Worm (Caenorhabditis elegans) whole organism, young adult: ENCODE measurements around the gene E02H4.4.
A peak's percentile ranks its signal among the peaks of the same experiment; 100 is the strongest.

Experiments used
- B0035.1 ChIP-seq: sonication (generic microtip); optimal IDR thresholded peaks from 2 replicates; lab custom pipeline; 2016; ENCODE audit warnings: missing genetic modification characterization, mild to moderate bottlenecking, missing compliant biosample characterization, missing genotype, missing genetic modification reagents
- C06A6.2 ChIP-seq: fragments of 200-800 bp; sonication (Bioruptor generic); conservative IDR thresholded peaks from 2 replicates; pipeline ENCODE4 v1.3.6; 2022; ENCODE audit warnings: missing genetic modification characterization, missing compliant biosample characterization
- C17E4.6 ChIP-seq: fragments of 200-800 bp; sonication (Bioruptor generic); IDR thresholded peaks from 2 replicates; pipeline ENCODE4 v1.3.6; 2022; ENCODE audit warnings: missing genetic modification reagents, missing genetic modification characterization, missing compliant biosample characterization
- F33H1.4 ChIP-seq: fragments of 200-800 bp; sonication (Bioruptor generic); IDR thresholded peaks from 2 replicates; pipeline ENCODE4 v1.3.6; 2022; ENCODE audit warnings: missing genetic modification reagents, missing genetic modification characterization, missing compliant biosample characterization
- K11D2.4 ChIP-seq: fragments of 200-800 bp; sonication (Bioruptor generic); IDR thresholded peaks from 2 replicates; pipeline ENCODE4 v1.3.6; 2022; ENCODE audit warnings: missing genetic modification reagents, missing genetic modification characterization, missing compliant biosample characterization
- K12H6.12 ChIP-seq: fragments of 200-800 bp; sonication (Bioruptor generic); optimal IDR thresholded peaks from 2 replicates; lab custom pipeline; 2018; ENCODE audit warnings: mild to moderate bottlenecking, missing genetic modification characterization, missing compliant biosample characterization
- Y53G8AR.9 ChIP-seq: fragments of 200-800 bp; sonication (Bioruptor generic); conservative IDR thresholded peaks from 2 replicates; pipeline ENCODE4 v1.3.6; 2022; ENCODE audit warnings: missing genetic modification reagents, missing genetic modification characterization, missing compliant biosample characterization
- Y56A3A.18 ChIP-seq: fragments of 200-800 bp; sonication (Bioruptor generic); IDR thresholded peaks from 2 replicates; pipeline ENCODE4 v1.3.6; 2022; ENCODE audit warnings: missing genetic modification reagents, missing genetic modification characterization, missing compliant biosample characterization
- Y79H2A.3 ChIP-seq: fragments of 200-800 bp; sonication (Bioruptor generic); conservative IDR thresholded peaks from 2 replicates; pipeline ENCODE4 v1.3.6; 2022; ENCODE audit warnings: missing genetic modification reagents, missing genetic modification characterization, missing compliant biosample characterization
- aptf-3 ChIP-seq: fragments of 200-800 bp; sonication (Bioruptor generic); IDR thresholded peaks from 2 replicates; pipeline ENCODE4 v1.3.6; 2022; ENCODE audit warnings: missing genetic modification characterization, missing compliant biosample characterization
- attf-3 ChIP-seq: fragments of 200-800 bp; sonication (Bioruptor generic); conservative IDR thresholded peaks from 2 replicates; pipeline ENCODE4 v1.3.6; 2022; ENCODE audit warnings: missing genetic modification reagents, missing genetic modification characterization, missing compliant biosample characterization
- attf-5 ChIP-seq: fragments of 200-800 bp; sonication (Bioruptor generic); optimal IDR thresholded peaks from 2 replicates; lab custom pipeline; 2018; ENCODE audit warnings: mild to moderate bottlenecking, missing genetic modification characterization, missing compliant biosample characterization
- attf-6 ChIP-seq: fragments of 200-800 bp; sonication (Bioruptor generic); IDR thresholded peaks from 2 replicates; pipeline ENCODE4 v1.3.6; 2022; ENCODE audit warnings: missing genetic modification reagents, missing genetic modification characterization, missing compliant biosample characterization
- cebp-2 ChIP-seq: fragments of 200-800 bp; sonication (Bioruptor generic); IDR thresholded peaks from 2 replicates; pipeline ENCODE4 v1.3.6; 2022; ENCODE audit warnings: missing genetic modification characterization, missing compliant biosample characterization
- ceh-27 ChIP-seq: fragments of 200-800 bp; sonication (Bioruptor generic); optimal IDR thresholded peaks from 2 replicates; lab custom pipeline; 2018; ENCODE audit warnings: mild to moderate bottlenecking, missing genetic modification characterization, moderate library complexity, missing compliant biosample characterization
- chd-7 ChIP-seq: sonication (generic microtip); optimal IDR thresholded peaks from 2 replicates; lab custom pipeline; 2016; ENCODE audit warnings: mild to moderate bottlenecking, missing genetic modification characterization, moderate library complexity, missing compliant biosample characterization
- die-1 ChIP-seq: sonication (generic microtip); optimal IDR thresholded peaks from 2 replicates; lab custom pipeline; 2016; ENCODE audit warnings: missing genotype, mild to moderate bottlenecking, missing genetic modification characterization, missing compliant biosample characterization
- dox-1 ChIP-seq: fragments of 200-800 bp; sonication (Bioruptor generic); IDR thresholded peaks from 2 replicates; pipeline ENCODE4 v1.3.6; 2022; ENCODE audit warnings: missing genetic modification reagents, missing genetic modification characterization, missing compliant biosample characterization
- efl-1 ChIP-seq: fragments of 150-350 bp; optimal IDR thresholded peaks from 2 replicates; lab custom pipeline; 2014; ENCODE audit warnings: missing biosample characterization, missing genetic modification reagents, missing genetic modification characterization
- egl-44 ChIP-seq: fragments of 200-800 bp; sonication (Bioruptor generic); IDR thresholded peaks from 2 replicates; pipeline ENCODE4 v1.3.6; 2022; ENCODE audit warnings: missing genetic modification reagents, missing genetic modification characterization, missing compliant biosample characterization
- ekl-4 ChIP-seq: fragments of 200-800 bp; sonication (Bioruptor generic); IDR thresholded peaks from 2 replicates; pipeline ENCODE4 v1.3.6; 2022; ENCODE audit warnings: missing genetic modification reagents, missing genetic modification characterization, missing compliant biosample characterization
- fkh-3 ChIP-seq: sonication (generic microtip); optimal IDR thresholded peaks from 2 replicates; lab custom pipeline; 2016; ENCODE audit warnings: mild to moderate bottlenecking, missing genetic modification characterization, missing compliant biosample characterization
- gei-17 ChIP-seq: fragments of 200-800 bp; sonication (Bioruptor generic); optimal IDR thresholded peaks from 2 replicates; lab custom pipeline; 2018; ENCODE audit warnings: mild to moderate bottlenecking, missing genetic modification characterization, missing compliant biosample characterization
- him-1 ChIP-seq: sonication (generic microtip); optimal IDR thresholded peaks from 2 replicates; lab custom pipeline; 2016; ENCODE audit warnings: missing genotype, missing genetic modification reagents, missing genetic modification characterization, missing compliant biosample characterization
- hmg-1.2 ChIP-seq: fragments of 200-800 bp; sonication (Bioruptor generic); IDR thresholded peaks from 2 replicates; pipeline ENCODE4 v1.3.6; 2022; ENCODE audit warnings: missing genetic modification reagents, missing genetic modification characterization, missing compliant biosample characterization
- let-526 ChIP-seq: fragments of 200-800 bp; sonication (Bioruptor generic); IDR thresholded peaks from 2 replicates; pipeline ENCODE4 v1.3.6; 2022; ENCODE audit warnings: missing genetic modification reagents, missing genetic modification characterization, missing compliant biosample characterization
- let-607 ChIP-seq, 2 experiments: fragments of 200-800 bp in 1 of 2; sonication (Bioruptor generic) in 1 of 2; sonication (generic microtip) in 1 of 2; optimal IDR thresholded peaks; 2 replicates each; lab custom pipeline; 2016 to 2018; ENCODE audit warnings: mild to moderate bottlenecking in 2 of 2, missing compliant biosample characterization in 2 of 2, missing genetic modification characterization in 2 of 2, moderate library complexity in 2 of 2, missing genotype in 1 of 2
- lin-40 ChIP-seq: sonication (generic microtip); optimal IDR thresholded peaks from 2 replicates; lab custom pipeline; 2016; ENCODE audit warnings: missing genetic modification characterization, mild to moderate bottlenecking, missing compliant biosample characterization, missing genotype, missing genetic modification reagents
- lir-1 ChIP-seq: fragments of 200-800 bp; sonication (Bioruptor generic); conservative IDR thresholded peaks from 2 replicates; pipeline ENCODE4 v1.3.6; 2022; ENCODE audit warnings: missing genetic modification reagents, missing genetic modification characterization, missing compliant biosample characterization
- madf-10 ChIP-seq: sonication (generic microtip); optimal IDR thresholded peaks from 2 replicates; lab custom pipeline; 2016; ENCODE audit warnings: mild to moderate bottlenecking, missing genetic modification characterization, missing compliant biosample characterization
- mcd-1 ChIP-seq: fragments of 200-800 bp; sonication (Bioruptor generic); IDR thresholded peaks from 2 replicates; pipeline ENCODE4 v1.3.6; 2022; ENCODE audit warnings: missing genetic modification reagents, missing genetic modification characterization, missing compliant biosample characterization
- nfyb-1 ChIP-seq: fragments of 200-800 bp; sonication (Bioruptor generic); IDR thresholded peaks from 2 replicates; pipeline ENCODE4 v1.3.6; 2022; ENCODE audit warnings: missing genetic modification reagents, missing genetic modification characterization, missing compliant biosample characterization
- nhr-120 ChIP-seq: fragments of 200-800 bp; sonication (Bioruptor generic); IDR thresholded peaks from 2 replicates; pipeline ENCODE4 v1.3.6; 2022; ENCODE audit warnings: missing genetic modification characterization, missing compliant biosample characterization
- nhr-80 ChIP-seq: sonication (generic microtip); optimal IDR thresholded peaks from 2 replicates; lab custom pipeline; 2016; ENCODE audit warnings: missing genetic modification characterization, missing compliant biosample characterization
- pbrm-1 ChIP-seq: fragments of 200-800 bp; sonication (Bioruptor generic); IDR thresholded peaks from 2 replicates; pipeline ENCODE4 v1.3.6; 2022; ENCODE audit warnings: missing genetic modification reagents, missing genetic modification characterization, missing compliant biosample characterization
- sea-2 ChIP-seq: fragments of 200-800 bp; sonication (Bioruptor generic); IDR thresholded peaks from 2 replicates; pipeline ENCODE4 v1.3.6; 2022; ENCODE audit warnings: missing genetic modification characterization, missing compliant biosample characterization
- somi-1 ChIP-seq: fragments of 200-800 bp; sonication (Bioruptor generic); optimal IDR thresholded peaks from 2 replicates; lab custom pipeline; 2018; ENCODE audit warnings: mild to moderate bottlenecking, missing genetic modification characterization, missing compliant biosample characterization
- tbx-9 ChIP-seq: sonication (generic microtip); optimal IDR thresholded peaks from 2 replicates; lab custom pipeline; 2016; ENCODE audit warnings: borderline replicate concordance, missing genetic modification characterization, inconsistent platforms, missing compliant biosample characterization
- unc-62 ChIP-seq: fragments of 150-350 bp; optimal IDR thresholded peaks from 2 replicates; lab custom pipeline; 2014; ENCODE audit warnings: missing biosample characterization, missing genetic modification reagents, missing genetic modification characterization
- zfh-2 ChIP-seq: fragments of 200-800 bp; sonication (Bioruptor generic); conservative IDR thresholded peaks from 2 replicates; pipeline ENCODE4 v1.3.6; 2022; ENCODE audit warnings: missing genetic modification reagents, missing genetic modification characterization, missing compliant biosample characterization
- ztf-18 ChIP-seq: sonication (generic microtip); optimal IDR thresholded peaks from 2 replicates; lab custom pipeline; 2016; ENCODE audit warnings: missing genotype, mild to moderate bottlenecking, missing genetic modification characterization, missing compliant biosample characterization
- ztf-22 ChIP-seq: fragments of 200-800 bp; sonication (Bioruptor generic); optimal IDR thresholded peaks from 2 replicates; lab custom pipeline; 2018; ENCODE audit warnings: mild to moderate bottlenecking, missing genetic modification characterization, moderate library complexity, missing compliant biosample characterization
- ztf-25 ChIP-seq: fragments of 200-800 bp; sonication (Bioruptor generic); IDR thresholded peaks from 2 replicates; pipeline ENCODE4 v1.3.6; 2022; ENCODE audit warnings: missing genetic modification reagents, missing genetic modification characterization, missing compliant biosample characterization

Gene E02H4.4

ce11 chrX:14296559-14296958 is 38.8 kb downstream of the E02H4.4 start, which contains the start of gene madd-3 (continued):
- no peak for TF ChIP-seq sea-2
- TF ChIP-seq tbx-9 (tag; lab: Kevin White, UChicago): no peak

DNA sequence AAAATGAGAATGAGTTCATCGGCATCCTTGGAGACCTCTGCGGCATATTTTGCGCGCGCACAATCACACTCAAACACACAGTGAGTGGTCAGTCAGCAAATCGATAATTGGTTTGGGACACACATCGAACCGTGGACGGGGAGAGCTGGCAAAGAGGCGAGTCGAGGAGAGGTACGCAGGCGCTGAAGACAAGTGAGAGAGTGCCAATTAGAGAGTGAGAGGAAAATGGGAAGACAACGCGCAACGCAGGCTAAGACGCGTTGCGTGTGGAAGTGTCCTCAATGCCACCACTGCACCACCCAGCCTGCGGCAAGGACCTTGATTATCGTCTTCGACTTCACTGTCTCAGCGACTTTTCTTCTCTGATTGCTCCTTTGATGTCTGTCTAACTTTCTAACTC is 39.4 kb downstream of the E02H4.4 start:
- TF ChIP-seq madf-10 (tag; lab: Kevin White, UChicago) (peak; percentile 36), attf-6 (GFP tag; lab: Robert Waterston, UW) (no peak), pbrm-1 (0 out of 2 replicates have a peak, but pooled peaks have one; percentile 43), hmg-1.2 (peak; percentile 88), somi-1 (GFP tag; lab: Kevin White, UChicago) (peak; percentile 45), unc-62 (GFP tag; lab: Kevin White, UChicago) (peak; percentile 26), Y79H2A.3 (no peak), nfyb-1 (GFP tag; lab: Robert Waterston, UW) (peak; percentile 82), C06A6.2 (GFP tag; lab: Robert Waterston, UW) (no peak), attf-5 (GFP tag; lab: Kevin White, UChicago) (peak; percentile 75), lir-1 (GFP tag; lab: Robert Waterston, UW) (peak; percentile 20; the same call in 1 of the 2 replicates), cebp-2 (GFP tag; lab: Robert Waterston, UW) (0 out of 2 replicates have a peak, but pooled peaks have one; percentile 69), let-526 (GFP tag; lab: Robert Waterston, UW) (no peak), aptf-3 (no peak), let-607 (tag; optimal IDR thresholded peaks at IDR 0.05; lab: Kevin White, UChicago) (peak; percentile 9 to 24), egl-44 (GFP tag; lab: Robert Waterston, UW) (no peak), nhr-120 (GFP tag; lab: Robert Waterston, UW) (no peak), Y56A3A.18 (GFP tag; lab: Robert Waterston, UW) (0 out of 2 replicates have a peak, but pooled peaks have one; percentile 17), chd-7 (tag; lab: Kevin White, UChicago) (peak; percentile 28), lin-40 (tag; lab: Kevin White, UChicago) (peak; percentile 74), dox-1 (GFP tag; lab: Robert Waterston, UW) (peak; percentile 75; the same call in 1 of the 2 replicates), fkh-3 (tag; lab: Kevin White, UChicago) (no peak), K12H6.12 (tag; lab: Kevin White, UChicago) (peak; percentile 62), ekl-4 (GFP tag; lab: Robert Waterston, UW) (0 out of 2 replicates have a peak, but pooled peaks have one; percentile 43), F33H1.4 (GFP tag; lab: Robert Waterston, UW) (no peak), C17E4.6 (GFP tag; lab: Robert Waterston, UW) (no peak), him-1 (tag; lab: Kevin White, UChicago) (no peak), die-1 (tag; lab: Kevin White, UChicago) (peak; percentile 16), gei-17 (GFP tag; lab: Kevin White, UChicago) (peak; percentile 31), efl-1 (GFP tag; lab: Kevin White, UChicago) (peak; percentile 6), ztf-25 (no peak), ztf-18 (tag; lab: Kevin White, UChicago) (no peak), K11D2.4 (0 out of 2 replicates have a peak, but pooled peaks have one; percentile 29), mcd-1 (peak; percentile 60), Y53G8AR.9 (GFP tag; lab: Robert Waterston, UW) (no peak), zfh-2 (peak; percentile 93), ceh-27 (GFP tag; lab: Kevin White, UChicago) (peak; percentile 77), ztf-22 (GFP tag; lab: Kevin White, UChicago) (peak; percentile 5), B0035.1 (tag; lab: Kevin White, UChicago) (no peak), nhr-80 (tag; lab: Kevin White, UChicago) (peak; percentile 56), attf-3 (GFP tag; lab: Robert Waterston, UW) (no peak)
